Worm (Caenorhabditis elegans) whole organism, L4/young adult: ENCODE data around the gene epi-1.

ENCODE experiments used
- dao-5 ChIP-seq: sonication (generic microtip); optimal IDR thresholded peaks from 2 replicates; lab custom pipeline; 2016; ENCODE audit warnings: missing genotype, missing genetic modification characterization, moderate library complexity, missing compliant biosample characterization
- him-1 ChIP-seq: sonication (generic microtip); optimal IDR thresholded peaks from 2 replicates; lab custom pipeline; 2016; ENCODE audit warnings: missing genotype, missing genetic modification reagents, missing genetic modification characterization, missing compliant biosample characterization

- TF ChIP-seq him-1 (tag; lab: Kevin White, UChicago) (no peak), dao-5 (tag; lab: Kevin White, UChicago) (no peak)
Measured at ce11 chrIV:10690139-10690538, 23.5 kb downstream of the epi-1 start, which contains the start of gene R102.8.
